Fruit fly (Drosophila melanogaster): ENCODE results near the gene CG43330.

Gene CG43330

DNA sequence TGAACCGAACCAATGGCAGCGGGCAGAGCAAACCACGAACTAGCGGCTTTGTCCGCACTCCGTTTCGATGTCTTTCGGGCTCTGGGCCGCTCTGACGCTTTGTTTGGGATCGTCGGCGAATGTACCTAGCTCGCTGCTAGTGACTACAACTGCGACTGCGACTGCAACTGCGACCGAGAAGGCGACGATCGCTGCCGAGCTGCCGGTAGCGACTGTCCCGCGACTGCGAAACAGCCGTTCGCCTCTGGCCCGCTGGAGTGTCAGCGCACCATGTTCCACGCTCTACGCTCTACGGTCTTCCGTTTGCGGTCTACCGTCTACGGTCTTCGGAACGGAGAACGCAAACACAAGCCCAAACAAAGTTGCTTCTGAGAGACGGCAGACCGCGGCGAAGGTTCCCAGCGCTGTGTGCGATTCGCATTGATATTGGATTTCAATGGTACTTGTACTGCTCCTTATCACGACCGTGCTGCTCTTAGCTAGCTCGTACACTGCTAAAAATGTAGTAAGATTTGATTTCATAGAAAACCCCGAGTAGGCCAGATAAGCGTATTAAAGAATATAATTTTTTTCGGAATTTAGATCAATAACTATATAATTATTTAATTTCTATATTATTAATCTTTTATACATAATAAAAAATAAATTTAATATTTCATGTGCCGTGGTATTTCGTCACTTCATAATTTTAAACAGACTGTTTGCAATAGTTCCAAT is 43.1 kb downstream of the CG43330 start, which contains the start of gene laza (continued):
- TF ChIP-seq Med (GFP tag) (peak; percentile 76), Hmr (GFP tag; optimal IDR thresholded peaks at IDR 0.05) (peak; percentile 23), HLH3B (GFP tag; IDR thresholded peaks at IDR 0.05) (no peak), CG13287 (GFP tag; IDR thresholded peaks at IDR 0.05; ENCODE audit: partially characterized antibody) (no peak; the same call in 1 of the 2 replicates), CG10979 (tag; optimal IDR thresholded peaks at IDR 0.05) (no peak), CG16815 (GFP tag; optimal IDR thresholded peaks at IDR 0.05) (no peak), Pdp1 (GFP tag; optimal IDR thresholded peaks at IDR 0.05) (no peak), MBD-R2 (GFP tag; IDR thresholded peaks at IDR 0.05) (no peak), CG14050 (GFP tag; IDR thresholded peaks at IDR 0.05) (peak; percentile 65; the same call in 2 of the 3 replicates), Sry-β (GFP tag; optimal IDR thresholded peaks at IDR 0.05) (no peak), ara (GFP tag; IDR thresholded peaks at IDR 0.05) (no peak), Poxn (GFP tag; IDR thresholded peaks at IDR 0.05) (no peak), CG11093 (GFP tag; IDR thresholded peaks at IDR 0.05) (no peak), toy (GFP tag; IDR thresholded peaks at IDR 0.05) (no peak), CG11560 (tag; IDR thresholded peaks at IDR 0.05) (no peak), sd (tag; optimal IDR thresholded peaks at IDR 0.05) (no peak), slou (GFP tag; optimal IDR thresholded peaks at IDR 0.05) (no peak), CG31224 (GFP tag; IDR thresholded peaks at IDR 0.05) (no peak), rib (GFP tag; IDR thresholded peaks at IDR 0.05) (no peak), CG6272 (GFP tag; IDR thresholded peaks at IDR 0.05) (no peak), CG14441 (GFP tag; IDR thresholded peaks at IDR 0.05) (no peak), dimm (GFP tag; IDR thresholded peaks at IDR 0.05) (no peak), CG17385 (GFP tag; optimal IDR thresholded peaks at IDR 0.05) (no peak), vvl (GFP tag; IDR thresholded peaks at IDR 0.05) (0 out of 2 replicates have a peak, but pooled peaks have one; percentile 20), CG17359 (tag; optimal IDR thresholded peaks at IDR 0.05) (no peak), CG14710 (tag; optimal IDR thresholded peaks at IDR 0.05) (no peak), CG7839 (tag; optimal IDR thresholded peaks at IDR 0.05) (peak; percentile 29), p53 (GFP tag; optimal IDR thresholded peaks at IDR 0.05) (no peak), Fer2 (tag; optimal IDR thresholded peaks at IDR 0.05) (no peak), pb (GFP tag; optimal IDR thresholded peaks at IDR 0.05) (no peak), HLHmδ (GFP tag; optimal IDR thresholded peaks at IDR 0.05) (no peak), Dfd (GFP tag; optimal IDR thresholded peaks at IDR 0.05) (no peak), CG2199 (GFP tag; IDR thresholded peaks at IDR 0.05) (peak; percentile 71; the same call in 2 of the 3 replicates), Oli (tag; optimal IDR thresholded peaks at IDR 0.05) (peak; percentile 17), CG10654 (GFP tag; optimal IDR thresholded peaks at IDR 0.05) (no peak), tgo (GFP tag; IDR thresholded peaks at IDR 0.05) (peak; percentile 17; the same call in 2 of the 3 replicates), CG2712 (tag; optimal IDR thresholded peaks at IDR 0.05) (peak; percentile 15), Dek (tag; optimal IDR thresholded peaks at IDR 0.05) (no peak), sug (tag; optimal IDR thresholded peaks at IDR 0.05) (peak; percentile 70), zen (tag; optimal IDR thresholded peaks at IDR 0.05) (no peak), onecut (GFP tag; IDR thresholded peaks at IDR 0.05) (no peak), CTCF (GFP tag; optimal IDR thresholded peaks at IDR 0.05) (no peak), Fer1 (GFP tag; optimal IDR thresholded peaks at IDR 0.05) (no peak), corto (GFP tag; optimal IDR thresholded peaks at IDR 0.05) (no peak), shn (GFP tag; optimal IDR thresholded peaks at IDR 0.05) (no peak), CG34376 (GFP tag; optimal IDR thresholded peaks at IDR 0.05) (no peak), dati (GFP tag; IDR thresholded peaks at IDR 0.05) (no peak), fd3F (GFP tag; optimal IDR thresholded peaks at IDR 0.05) (no peak), Sin3A (optimal IDR thresholded peaks at IDR 0.05) (no peak), fd102C (GFP tag; optimal IDR thresholded peaks at IDR 0.05) (no peak), peb (GFP tag; IDR thresholded peaks at IDR 0.05) (no peak)
